Worm (Caenorhabditis elegans) whole organism, late embryonic: ENCODE results near the gene C25F9.5.

Experiments
- F13H6.1 ChIP-seq: sonication (generic microtip); optimal IDR thresholded peaks from 2 replicates; lab custom pipeline; 2016; ENCODE audit warnings: missing genetic modification characterization, missing compliant biosample characterization
- Y22D7AL.16 ChIP-seq: sonication (generic microtip); optimal IDR thresholded peaks from 2 replicates; lab custom pipeline; 2016; ENCODE audit warnings: missing genetic modification characterization, missing compliant biosample characterization
- ets-4 ChIP-seq: sonication (generic microtip); optimal IDR thresholded peaks from 2 replicates; lab custom pipeline; 2016; ENCODE audit warnings: missing genetic modification characterization, missing compliant biosample characterization
- fkh-6 ChIP-seq: sonication (generic microtip); optimal IDR thresholded peaks from 2 replicates; lab custom pipeline; 2016; ENCODE audit warnings: missing genetic modification characterization, missing compliant biosample characterization
- gmeb-2 ChIP-seq: sonication (generic microtip); optimal IDR thresholded peaks from 2 replicates; lab custom pipeline; 2016; ENCODE audit warnings: missing genetic modification characterization, inconsistent platforms, missing compliant biosample characterization

ce11 chrV:19370189-19370588 is 40.5 kb downstream of the C25F9.5 start, which contains the start of gene Y43F8A.1:
- TF ChIP-seq gmeb-2 (tag; lab: Kevin White, UChicago) = no peak
- no peak for TF ChIP-seq Y22D7AL.16 (tag; lab: Kevin White, UChicago)
- no peak for TF ChIP-seq F13H6.1 (tag; lab: Kevin White, UChicago)
- TF ChIP-seq ets-4 (tag; lab: Kevin White, UChicago) = no peak
- no peak for TF ChIP-seq fkh-6 (tag; lab: Kevin White, UChicago)
